Worm (Caenorhabditis elegans) whole organism, L4 larva: Measurements from ENCODE around the gene srh-192.

Experiments
- F37D6.2 ChIP-seq: sonication (generic microtip); optimal IDR thresholded peaks from 2 replicates; lab custom pipeline; 2016; ENCODE audit warnings: mild to moderate bottlenecking, missing genetic modification characterization, missing compliant biosample characterization
- F44E2.7 ChIP-seq: fragments of 200-800 bp; sonication (Bioruptor generic); IDR thresholded peaks from 2 replicates; pipeline ENCODE4 v2.1.2; 2022; ENCODE audit warnings: missing genetic modification characterization, missing compliant biosample characterization
- R02D3.7 ChIP-seq: fragments of 150-350 bp; sonication (generic microtip); optimal IDR thresholded peaks from 3 replicates; lab custom pipeline; 2014; ENCODE audit warnings: missing biosample characterization, missing genetic modification characterization
- Y48G9A.11 ChIP-seq: fragments of 200-800 bp; sonication (Bioruptor generic); IDR thresholded peaks from 2 replicates; pipeline ENCODE4 v1.3.6; 2022; ENCODE audit warnings: missing genetic modification reagents, missing genetic modification characterization, missing compliant biosample characterization
- Y5F2A.4 ChIP-seq: fragments of 200-800 bp; sonication (Bioruptor generic); optimal IDR thresholded peaks from 2 replicates; lab custom pipeline; 2018; ENCODE audit warnings: mild to moderate bottlenecking, missing genetic modification characterization, missing compliant biosample characterization
- Y75B8A.6 ChIP-seq: fragments of 200-800 bp; sonication (Bioruptor generic); IDR thresholded peaks from 2 replicates; pipeline ENCODE4 v1.3.6; 2022; ENCODE audit warnings: missing genetic modification reagents, missing genetic modification characterization, missing compliant biosample characterization
- aha-1 ChIP-seq: fragments of 150-350 bp; peaks from one replicate; lab custom pipeline; 2014; ENCODE audit warnings: missing biosample characterization, missing genetic modification characterization
- aly-2 ChIP-seq: sonication (generic microtip); optimal IDR thresholded peaks from 2 replicates; lab custom pipeline; 2018; ENCODE audit warnings: missing biosample characterization, missing genetic modification characterization
- attf-4 ChIP-seq: sonication (generic microtip); optimal IDR thresholded peaks from 3 replicates; lab custom pipeline; 2017; ENCODE audit warnings: missing biosample characterization, missing genetic modification characterization
- ceh-44 ChIP-seq: fragments of 200-800 bp; sonication (Bioruptor generic); IDR thresholded peaks from 2 replicates; pipeline ENCODE4 v1.3.6; 2022; ENCODE audit warnings: missing genetic modification reagents, missing genetic modification characterization, missing compliant biosample characterization
- cey-2 ChIP-seq: sonication (generic microtip); optimal IDR thresholded peaks from 3 replicates; lab custom pipeline; 2017; ENCODE audit warnings: missing genetic modification characterization, mild to moderate bottlenecking, missing compliant biosample characterization, antibody characterized with exemption, borderline replicate concordance; ENCODE audit not compliant: insufficient read depth
- daf-19 ChIP-seq: fragments of 200-800 bp; sonication (Bioruptor generic); conservative IDR thresholded peaks from 2 replicates; pipeline ENCODE4 v1.3.6; 2022; ENCODE audit warnings: missing genetic modification characterization, missing compliant biosample characterization
- daf-8 ChIP-seq: fragments of 200-800 bp; sonication (Bioruptor generic); IDR thresholded peaks from 2 replicates; pipeline ENCODE4 v1.3.6; 2022; ENCODE audit warnings: missing genetic modification characterization, missing compliant biosample characterization
- dmd-8 ChIP-seq: fragments of 200-800 bp; sonication (Bioruptor generic); IDR thresholded peaks from 2 replicates; pipeline ENCODE4 v1.3.6; 2022; ENCODE audit warnings: missing genetic modification characterization, missing compliant biosample characterization
- dmd-9 ChIP-seq: fragments of 200-800 bp; sonication (Bioruptor generic); IDR thresholded peaks from 2 replicates; pipeline ENCODE4 v1.3.6; 2022; ENCODE audit warnings: missing genetic modification reagents, missing genetic modification characterization, missing compliant biosample characterization
- dpl-1 ChIP-seq: fragments of 150-350 bp; optimal IDR thresholded peaks from 2 replicates; lab custom pipeline; 2014; ENCODE audit warnings: missing biosample characterization, missing genetic modification reagents, missing genetic modification characterization
- duxl-1 ChIP-seq: sonication (generic microtip); optimal IDR thresholded peaks from 2 replicates; lab custom pipeline; 2016; ENCODE audit warnings: mild to moderate bottlenecking, missing genetic modification characterization, moderate library complexity, missing compliant biosample characterization; ENCODE audit not compliant: poor library complexity
- egl-27 ChIP-seq: sonication (generic microtip); optimal IDR thresholded peaks from 3 replicates; lab custom pipeline; 2017; ENCODE audit warnings: missing biosample characterization, missing genetic modification reagents, missing genetic modification characterization
- gei-8 ChIP-seq: fragments of 200-800 bp; sonication (Bioruptor generic); optimal IDR thresholded peaks from 2 replicates; lab custom pipeline; 2018; ENCODE audit warnings: mild to moderate bottlenecking, missing genetic modification characterization, missing compliant biosample characterization
- hlh-11 ChIP-seq: fragments of 200-800 bp; sonication (Bioruptor generic); optimal IDR thresholded peaks from 2 replicates; lab custom pipeline; 2018; ENCODE audit warnings: mild to moderate bottlenecking, missing genetic modification characterization, missing compliant biosample characterization
- jun-1 ChIP-seq: fragments of 150-350 bp; optimal IDR thresholded peaks from 2 replicates; lab custom pipeline; 2014; ENCODE audit warnings: missing biosample characterization, missing genetic modification reagents, missing genetic modification characterization
- lim-7 ChIP-seq: fragments of 200-800 bp; sonication (Bioruptor generic); IDR thresholded peaks from 2 replicates; pipeline ENCODE4 v1.3.6; 2022; ENCODE audit warnings: missing genetic modification characterization, missing compliant biosample characterization
- lin-1 ChIP-seq: fragments of 200-800 bp; sonication (Bioruptor generic); IDR thresholded peaks from 2 replicates; pipeline ENCODE4 v1.3.6; 2022; ENCODE audit warnings: missing genetic modification reagents, missing genetic modification characterization, missing compliant biosample characterization
- lir-3 ChIP-seq: sonication (generic microtip); optimal IDR thresholded peaks from 2 replicates; lab custom pipeline; 2016; ENCODE audit warnings: mild to moderate bottlenecking, missing genetic modification characterization, missing compliant biosample characterization
- mdl-1 ChIP-seq, 2 experiments: fragments of 150-350 bp in 1 of 2; sonication (generic microtip) in 1 of 2; optimal IDR thresholded peaks; 2 replicates each; lab custom pipeline; 2014 to 2017; ENCODE audit warnings: missing biosample characterization in 2 of 2, missing genetic modification characterization in 2 of 2
- mep-1 ChIP-seq: fragments of 150-350 bp; sonication (generic microtip); optimal IDR thresholded peaks from 3 replicates; lab custom pipeline; 2014; ENCODE audit warnings: missing biosample characterization, missing genetic modification characterization
- mxl-3 ChIP-seq: fragments of 200-800 bp; sonication (Bioruptor generic); optimal IDR thresholded peaks from 2 replicates; lab custom pipeline; 2018; ENCODE audit warnings: mild to moderate bottlenecking, missing genetic modification characterization, missing compliant biosample characterization
- nhr-237 ChIP-seq: sonication (generic microtip); optimal IDR thresholded peaks from 2 replicates; lab custom pipeline; 2017; ENCODE audit warnings: missing biosample characterization, missing genetic modification characterization
- nhr-76 ChIP-seq: fragments of 150-350 bp; optimal IDR thresholded peaks from 2 replicates; lab custom pipeline; 2014; ENCODE audit warnings: missing biosample characterization, missing genetic modification characterization
- nhr-77 ChIP-seq: fragments of 150-350 bp; optimal IDR thresholded peaks from 2 replicates; lab custom pipeline; 2014; ENCODE audit warnings: missing biosample characterization, missing genetic modification characterization
- pqm-1 ChIP-seq: sonication (generic microtip); optimal IDR thresholded peaks from 2 replicates; lab custom pipeline; 2017; ENCODE audit warnings: missing biosample characterization, missing genetic modification characterization
- tra-1 ChIP-seq: fragments of 200-800 bp; sonication (Bioruptor generic); IDR thresholded peaks from 2 replicates; pipeline ENCODE4 v1.3.6; 2022; ENCODE audit warnings: missing genetic modification reagents, missing genetic modification characterization, missing compliant biosample characterization
- unc-62 ChIP-seq, 3 experiments: fragments of 150-350 bp in 1 of 3; sonication (generic microtip); optimal IDR thresholded peaks in 2 of 3; peaks in 1 of 3; 1 replicate in 1 of 3; 2 replicates in 2 of 3; lab custom pipeline; 2014 to 2017; ENCODE audit warnings: missing biosample characterization in 3 of 3, missing genetic modification characterization in 3 of 3, missing genetic modification reagents in 3 of 3, missing genotype in 1 of 3
- vab-7 ChIP-seq: fragments of 200-800 bp; sonication (Bioruptor generic); IDR thresholded peaks from 2 replicates; pipeline ENCODE4 v1.3.6; 2022; ENCODE audit warnings: missing genetic modification reagents, missing genetic modification characterization, missing compliant biosample characterization
- zfp-2 ChIP-seq: sonication (generic microtip); optimal IDR thresholded peaks from 2 replicates; lab custom pipeline; 2016; ENCODE audit warnings: mild to moderate bottlenecking, missing genetic modification characterization, missing compliant biosample characterization
- zfp-3 ChIP-seq: fragments of 200-800 bp; sonication (Bioruptor generic); conservative IDR thresholded peaks from 2 replicates; pipeline ENCODE4 v1.3.6; 2022; ENCODE audit warnings: missing genetic modification reagents, missing genetic modification characterization, missing compliant biosample characterization
- zip-11 ChIP-seq: fragments of 200-800 bp; sonication (Bioruptor generic); IDR thresholded peaks from 2 replicates; pipeline ENCODE4 v1.3.6; 2022; ENCODE audit warnings: missing genetic modification characterization, missing compliant biosample characterization

The srh-192 gene

ce11 chrV:4325415-4325814 is 10.5 kb upstream of the srh-192 start, which contains the start of gene nhr-125:
nhr-125 (minus strand) TSS chrV:4325515.
- TF ChIP-seq aha-1 (tag; lab: Kevin White, UChicago) (peak; percentile 62), gei-8 (GFP tag; lab: Kevin White, UChicago) (no peak)

DNA sequence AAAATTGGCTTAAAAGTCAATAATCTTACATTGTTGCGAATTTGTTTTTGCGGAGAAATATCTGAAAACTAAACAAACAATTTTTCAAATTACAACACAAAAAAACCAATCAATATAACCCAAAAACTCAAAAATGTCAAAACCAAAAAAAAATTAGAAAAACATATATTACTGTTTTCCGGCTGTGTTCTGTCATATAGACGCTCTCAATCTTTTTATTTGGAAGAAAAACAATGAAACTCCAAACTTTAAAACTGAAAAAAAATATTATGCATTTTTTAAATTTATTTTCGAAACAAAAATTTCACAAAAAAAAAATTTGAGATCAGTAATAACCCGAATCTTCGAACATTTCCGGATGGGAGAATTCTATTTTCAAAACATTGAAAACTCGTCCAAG is 7.7 kb upstream of the srh-192 start, which contains the start of gene R02D1.2:
Gene R02D1.2, minus strand, starts transcription at position 101 of the 400 bp plus-strand sequence.
- TF ChIP-seq daf-8 (GFP tag; lab: Robert Waterston, UW) = no peak
- no peak for TF ChIP-seq zip-11
- TF ChIP-seq zfp-3 = no peak
- no peak for TF ChIP-seq Y48G9A.11 (GFP tag; lab: Robert Waterston, UW)
- TF ChIP-seq nhr-237 (tag; lab: Kevin White, UChicago) = no peak
- no peak for TF ChIP-seq nhr-76 (tag; lab: Kevin White, UChicago)
- no peak for TF ChIP-seq aly-2 (tag; lab: Kevin White, UChicago)
- TF ChIP-seq cey-2 = no peak
- TF ChIP-seq, all 104 proteins: peak for 0

DNA sequence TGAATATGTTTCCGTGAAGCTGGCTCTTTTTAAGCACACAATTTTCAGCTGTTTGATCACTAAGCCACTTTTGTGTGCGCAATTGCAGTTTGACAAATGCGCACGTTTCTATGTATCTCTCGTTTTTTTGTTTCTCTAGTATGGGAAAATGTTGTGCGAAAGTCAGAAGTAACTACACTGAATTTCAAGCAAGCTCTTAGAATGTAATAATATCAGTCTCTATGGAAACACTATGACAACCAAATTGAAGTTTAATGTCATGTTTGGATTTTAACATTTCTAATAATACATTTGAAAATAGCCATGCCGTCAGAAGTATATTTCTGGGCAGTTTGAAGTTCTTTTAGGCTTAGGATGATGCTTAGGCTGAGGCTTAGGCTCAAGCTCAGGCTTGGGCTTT is 4.9 kb upstream of the srh-192 start, which contains the start of gene ZC132.9:
Gene ZC132.9, minus strand, starts transcription at position 101 of the 400 bp plus-strand sequence.
- TF ChIP-seq ceh-44 (GFP tag; lab: Robert Waterston, UW) (no peak), Y5F2A.4 (no peak), zfp-2 (no peak), pqm-1 (tag; lab: Kevin White, UChicago) (no peak), vab-7 (GFP tag; lab: Robert Waterston, UW) (no peak), mdl-1 (tag; optimal IDR thresholded peaks at IDR 0.05; lab: Kevin White, UChicago) (no peak), mep-1 (tag; lab: Kevin White, UChicago) (no peak), R02D3.7 (tag; lab: Kevin White, UChicago) (no peak), Y75B8A.6 (GFP tag; lab: Robert Waterston, UW) (no peak), F44E2.7 (GFP tag; lab: Robert Waterston, UW) (no peak), F37D6.2 (tag; lab: Kevin White, UChicago) (no peak)

DNA sequence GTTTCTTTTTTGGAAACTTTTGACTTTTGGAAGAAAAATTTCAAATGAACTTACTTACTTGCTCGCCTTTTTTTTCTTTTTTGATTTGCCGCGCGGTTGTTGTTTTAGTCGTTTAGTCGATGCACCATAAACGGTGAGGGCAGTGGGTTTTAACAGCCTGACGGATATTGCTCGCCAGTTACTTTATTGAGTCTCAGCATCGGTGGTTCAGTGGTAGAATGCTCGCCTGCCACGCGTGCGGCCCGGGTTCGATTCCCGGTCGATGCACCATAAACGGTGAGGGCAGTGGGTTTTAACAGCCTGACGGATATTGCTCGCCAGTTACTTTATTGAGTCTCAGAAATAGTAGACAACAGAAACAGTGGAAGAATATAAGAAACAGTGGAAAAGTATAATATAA is 4.5 kb downstream of the srh-192 start:
- TF ChIP-seq tra-1 (GFP tag; lab: Robert Waterston, UW) = 0 out of 2 replicates have a peak, but pooled peaks have one; percentile 14
- peak; percentile 49; the same call in 1 of the 2 replicates for TF ChIP-seq lim-7

DNA sequence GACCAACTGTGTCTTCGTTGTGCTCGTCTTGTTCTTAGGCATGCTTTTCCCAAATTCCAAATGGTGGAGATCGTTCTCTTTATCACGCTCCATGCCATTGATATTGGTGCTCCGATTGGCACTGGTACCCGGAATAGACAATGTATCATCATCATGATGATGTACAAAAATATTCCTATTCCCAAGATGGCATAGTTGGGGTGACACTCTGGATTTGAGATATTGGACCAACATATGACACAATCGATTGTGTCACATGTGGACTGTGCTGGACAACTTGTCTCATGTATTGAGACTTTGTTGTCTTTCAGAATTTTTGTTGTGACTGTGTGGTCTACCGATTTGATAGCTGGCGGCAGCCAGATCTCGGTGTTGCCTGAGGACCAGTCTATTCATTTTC is 10.7 kb downstream of the srh-192 start:
- TF ChIP-seq aha-1 (tag; lab: Kevin White, UChicago) (peak; percentile 92), jun-1 (no peak), nhr-76 (tag; lab: Kevin White, UChicago) (no peak), attf-4 (tag; lab: Kevin White, UChicago) (no peak), dmd-9 (GFP tag; lab: Robert Waterston, UW) (no peak)

DNA sequence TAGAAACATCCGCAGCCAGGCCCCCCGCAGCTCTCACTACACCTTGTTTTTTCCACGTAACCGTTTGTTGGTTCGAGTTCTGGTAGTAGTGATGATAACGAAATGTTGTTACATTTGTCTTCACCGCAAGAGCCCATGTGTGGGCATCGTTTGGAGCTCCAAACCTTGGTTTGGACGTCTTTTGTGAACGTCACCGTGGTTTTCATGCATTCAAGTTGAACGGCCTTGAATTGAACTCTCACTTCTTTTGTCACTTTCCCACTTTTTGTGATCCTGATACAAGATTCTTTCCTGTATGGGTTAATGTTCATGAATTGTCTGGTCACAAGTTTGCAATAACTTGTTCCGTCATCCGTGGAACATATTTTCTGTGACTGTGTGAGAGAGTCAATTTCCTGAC is 11.2 kb downstream of the srh-192 start:
- TF ChIP-seq lim-7 (0 out of 2 replicates have a peak, but pooled peaks have one; percentile 43), mdl-1 (tag; optimal IDR thresholded peaks at IDR 0.05; lab: Kevin White, UChicago) (no peak), aha-1 (tag; lab: Kevin White, UChicago) (peak; percentile 90)

ce11 chrV:4302842-4303241 is 12.1 kb downstream of the srh-192 start:
- TF ChIP-seq R02D3.7 (tag; lab: Kevin White, UChicago) (no peak), unc-62 (GFP tag; optimal IDR thresholded peaks at IDR 0.05 in 1 of 2; lab: Kevin White, UChicago) (peak in 1 of 2 experiments; percentile 97), unc-62 (tag; optimal IDR thresholded peaks at IDR 0.05; lab: Kevin White, UChicago) (no peak)
- TF ChIP-seq, all 104 proteins: peak for 1

DNA sequence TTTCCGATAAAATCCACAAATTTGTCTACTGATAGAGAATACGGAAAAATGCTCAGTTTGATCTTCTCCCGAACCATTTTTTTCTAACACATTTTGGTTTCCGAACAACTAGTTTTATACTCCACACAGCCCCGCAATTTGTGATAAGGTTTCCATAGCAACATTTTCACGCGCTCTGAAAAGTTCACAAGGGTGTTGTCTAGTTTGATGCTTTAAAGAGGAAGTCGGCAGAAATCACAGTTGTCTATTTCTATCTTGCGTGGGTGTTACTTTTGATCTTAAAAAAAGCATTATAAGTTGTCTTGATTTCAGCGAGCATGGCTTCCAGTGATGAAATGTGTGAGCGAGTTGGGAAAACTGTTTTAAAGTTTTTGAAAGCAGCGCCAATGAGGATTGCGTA is 15.2 kb downstream of the srh-192 start, which contains the start of gene ZC132.3:
Gene ZC132.3, minus strand, starts transcription at position 101 of the 400 bp plus-strand sequence.
- TF ChIP-seq lir-3 (tag; lab: Kevin White, UChicago) = no peak
- no peak for TF ChIP-seq hlh-11
- TF ChIP-seq lim-7 = no peak
- no peak for TF ChIP-seq dpl-1 (GFP tag; lab: Kevin White, UChicago)
- no peak for TF ChIP-seq lin-1 (GFP tag; lab: Robert Waterston, UW)
- no peak for TF ChIP-seq duxl-1 (tag; lab: Kevin White, UChicago)
- no peak for TF ChIP-seq daf-19
- TF ChIP-seq mxl-3 (GFP tag; lab: Kevin White, UChicago) = no peak
- TF ChIP-seq egl-27 (tag; lab: Kevin White, UChicago) = no peak
- no peak for TF ChIP-seq R02D3.7 (tag; lab: Kevin White, UChicago)
- no peak for TF ChIP-seq nhr-77 (tag; lab: Kevin White, UChicago)
- TF ChIP-seq dmd-8 (GFP tag; lab: Robert Waterston, UW) = no peak
- no peak for TF ChIP-seq Y75B8A.6 (GFP tag; lab: Robert Waterston, UW)
- no peak for TF ChIP-seq ceh-44 (GFP tag; lab: Robert Waterston, UW)
- no peak for TF ChIP-seq jun-1
